Fruit fly (Drosophila melanogaster) whole organism, pupa: ENCODE measurements around the gene BuGZ.

Experiments used
- CG10348 ChIP-seq: fragments of 200-800 bp; sonication (Bioruptor generic); IDR thresholded peaks from 2 replicates; pipeline ENCODE4 v1.3.6; 2022; ENCODE audit warnings: missing biosample characterization, missing genetic modification characterization
- CG12605 ChIP-seq: fragments of 200-800 bp; sonication (Bioruptor generic); IDR thresholded peaks from 2 replicates; pipeline ENCODE4 v1.3.6; 2022; ENCODE audit warnings: missing biosample characterization, missing genetic modification characterization
- CG13204 ChIP-seq: fragments of 200-800 bp; sonication (Bioruptor generic); optimal IDR thresholded peaks from 2 replicates; lab custom pipeline; 2018; ENCODE audit warnings: missing biosample characterization, mild to moderate bottlenecking, missing genetic modification characterization, moderate library complexity
- CG14655 ChIP-seq: fragments of 200-800 bp; sonication (Bioruptor generic); optimal IDR thresholded peaks from 3 replicates; lab custom pipeline; 2017; ENCODE audit warnings: mild to moderate bottlenecking, missing biosample characterization, missing genetic modification reagents, missing genetic modification characterization
- CG15710 ChIP-seq: fragments of 200-800 bp; sonication (Bioruptor generic); optimal IDR thresholded peaks from 2 replicates; lab custom pipeline; 2018; ENCODE audit warnings: missing biosample characterization, mild to moderate bottlenecking, missing genetic modification characterization, moderate library complexity
- CG17806 ChIP-seq: fragments of 200-800 bp; sonication (Bioruptor generic); optimal IDR thresholded peaks from 2 replicates; lab custom pipeline; 2018; ENCODE audit warnings: missing biosample characterization, mild to moderate bottlenecking, missing genetic modification characterization, moderate library complexity
- CG32121 ChIP-seq: fragments of 200-800 bp; sonication (Bioruptor generic); IDR thresholded peaks from 2 replicates; pipeline ENCODE4 v1.3.6; 2022; ENCODE audit warnings: missing biosample characterization, missing genetic modification characterization
- CG34367 ChIP-seq: fragments of 200-800 bp; sonication (Bioruptor generic); optimal IDR thresholded peaks from 2 replicates; lab custom pipeline; 2018; ENCODE audit warnings: missing biosample characterization, mild to moderate bottlenecking, missing genetic modification characterization
- CG4496 ChIP-seq: fragments of 200-800 bp; sonication (Bioruptor generic); IDR thresholded peaks from 3 replicates; pipeline ENCODE4 v1.3.6; 2022; ENCODE audit warnings: missing biosample characterization, missing genetic modification characterization
- CG8159 ChIP-seq: fragments of 200-800 bp; sonication (Bioruptor generic); optimal IDR thresholded peaks from 3 replicates; lab custom pipeline; 2018; ENCODE audit warnings: missing biosample characterization, mild to moderate bottlenecking, missing genetic modification characterization, moderate library complexity
- CG8301 ChIP-seq: fragments of 200-800 bp; sonication (Bioruptor generic); optimal IDR thresholded peaks from 2 replicates; lab custom pipeline; 2018; ENCODE audit warnings: missing biosample characterization, mild to moderate bottlenecking, missing genetic modification characterization
- CG9948 ChIP-seq: fragments of 200-800 bp; sonication (Bioruptor generic); optimal IDR thresholded peaks from 2 replicates; lab custom pipeline; 2018; ENCODE audit warnings: missing biosample characterization, mild to moderate bottlenecking, missing genetic modification characterization, moderate library complexity
- D1 ChIP-seq: fragments of 200-800 bp; sonication (Bioruptor generic); optimal IDR thresholded peaks from 2 replicates; lab custom pipeline; 2018; ENCODE audit warnings: missing biosample characterization, mild to moderate bottlenecking, missing genetic modification characterization, moderate library complexity
- EcR ChIP-seq: fragments of 200-800 bp; sonication (Bioruptor generic); optimal IDR thresholded peaks from 3 replicates; lab custom pipeline; 2019; ENCODE audit warnings: missing biosample characterization, missing genetic modification characterization, mild to moderate bottlenecking, moderate library complexity, missing genetic modification reagents
- Ets98B ChIP-seq: fragments of 200-800 bp; sonication (Bioruptor generic); IDR thresholded peaks from 2 replicates; pipeline ENCODE4 v1.3.6; 2022; ENCODE audit warnings: missing biosample characterization, missing genetic modification characterization
- Pif1A ChIP-seq: fragments of 200-800 bp; sonication (Bioruptor generic); optimal IDR thresholded peaks from 3 replicates; lab custom pipeline; 2016; ENCODE audit warnings: missing biosample characterization, missing genetic modification characterization
- Pif1B ChIP-seq: fragments of 200-800 bp; sonication (Bioruptor generic); optimal IDR thresholded peaks from 3 replicates; lab custom pipeline; 2016; ENCODE audit warnings: missing biosample characterization, missing genetic modification characterization
- Snoo ChIP-seq: fragments of 200-800 bp; sonication (Bioruptor generic); optimal IDR thresholded peaks from 3 replicates; lab custom pipeline; 2017; ENCODE audit warnings: missing biosample characterization, mild to moderate bottlenecking, missing genetic modification characterization, inconsistent platforms
- fd96Ca ChIP-seq: fragments of 200-800 bp; sonication (Bioruptor generic); IDR thresholded peaks from 3 replicates; pipeline ENCODE4 v1.3.6; 2022; ENCODE audit warnings: missing biosample characterization, missing genetic modification characterization
- gl ChIP-seq: fragments of 200-800 bp; sonication (Bioruptor generic); optimal IDR thresholded peaks from 2 replicates; lab custom pipeline; 2018; ENCODE audit warnings: missing biosample characterization, mild to moderate bottlenecking, missing genetic modification characterization
- rn ChIP-seq: fragments of 200-800 bp; sonication (Bioruptor generic); IDR thresholded peaks from 2 replicates; pipeline ENCODE4 v1.3.6; 2022; ENCODE audit warnings: missing biosample characterization, missing genetic modification characterization

BuGZ gene

DNA sequence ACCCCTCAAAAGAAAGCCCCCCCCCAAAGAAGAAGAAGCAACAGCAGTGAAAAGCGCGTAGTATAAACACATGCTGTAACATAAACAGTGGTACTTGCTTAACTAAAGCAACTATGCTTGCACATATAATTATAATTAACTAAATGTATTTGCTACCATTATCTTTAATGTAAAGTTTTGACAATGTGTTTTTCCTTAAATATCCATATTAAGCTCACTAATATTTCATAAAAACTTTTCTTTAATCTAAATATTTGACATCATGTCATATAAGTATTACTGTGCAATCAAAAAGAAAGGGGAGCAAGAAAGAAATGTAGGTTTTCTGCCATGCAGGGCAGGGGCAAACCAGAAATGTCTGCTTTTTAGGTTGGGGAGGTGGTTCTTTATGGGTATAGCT, 26.4 kb upstream of the BuGZ start:
- TF ChIP-seq CG10348 (no peak), Pif1A (GFP tag; lab: Kevin White, UChicago) (no peak), fd96Ca (GFP tag; lab: Robert Waterston, UW) (no peak), EcR (no peak), CG32121 (GFP tag; lab: Robert Waterston, UW) (peak; percentile 63), D1 (tag; lab: Kevin White, UChicago) (no peak), CG4496 (GFP tag; lab: Robert Waterston, UW) (no peak)

- peak; percentile 37; the same call in 1 of the 2 replicates for TF ChIP-seq Ets98B (GFP tag; lab: Robert Waterston, UW)
- peak; percentile 54 for TF ChIP-seq CG32121 (GFP tag; lab: Robert Waterston, UW)
- TF ChIP-seq CG10348: no peak
- TF ChIP-seq gl: no peak
- peak; percentile 40 for TF ChIP-seq CG8301 (tag; lab: Kevin White, UChicago)
- TF ChIP-seq CG15710 (tag; lab: Kevin White, UChicago): no peak
- 0 out of 2 replicates have a peak, but pooled peaks have one; percentile 4 for TF ChIP-seq rn (GFP tag; lab: Robert Waterston, UW)
- no peak for TF ChIP-seq Pif1B (GFP tag; lab: Kevin White, UChicago)
- no peak for TF ChIP-seq Pif1A (GFP tag; lab: Kevin White, UChicago)
- 0 out of 3 replicates have a peak, but pooled peaks have one; percentile 43 for TF ChIP-seq CG4496 (GFP tag; lab: Robert Waterston, UW)
- no peak for TF ChIP-seq CG8159 (tag; lab: Kevin White, UChicago)
- TF ChIP-seq CG14655: peak; percentile 46
- TF ChIP-seq CG17806 (tag; lab: Kevin White, UChicago): no peak
- no peak for TF ChIP-seq fd96Ca (GFP tag; lab: Robert Waterston, UW)
- no peak for TF ChIP-seq Snoo (tag; lab: Kevin White, UChicago)
- no peak for TF ChIP-seq D1 (tag; lab: Kevin White, UChicago)
- TF ChIP-seq, all 21 proteins: peak for 6
Measured at dm6 chr2L:16718446-16719173, 24.6 kb upstream of the BuGZ start.

DNA sequence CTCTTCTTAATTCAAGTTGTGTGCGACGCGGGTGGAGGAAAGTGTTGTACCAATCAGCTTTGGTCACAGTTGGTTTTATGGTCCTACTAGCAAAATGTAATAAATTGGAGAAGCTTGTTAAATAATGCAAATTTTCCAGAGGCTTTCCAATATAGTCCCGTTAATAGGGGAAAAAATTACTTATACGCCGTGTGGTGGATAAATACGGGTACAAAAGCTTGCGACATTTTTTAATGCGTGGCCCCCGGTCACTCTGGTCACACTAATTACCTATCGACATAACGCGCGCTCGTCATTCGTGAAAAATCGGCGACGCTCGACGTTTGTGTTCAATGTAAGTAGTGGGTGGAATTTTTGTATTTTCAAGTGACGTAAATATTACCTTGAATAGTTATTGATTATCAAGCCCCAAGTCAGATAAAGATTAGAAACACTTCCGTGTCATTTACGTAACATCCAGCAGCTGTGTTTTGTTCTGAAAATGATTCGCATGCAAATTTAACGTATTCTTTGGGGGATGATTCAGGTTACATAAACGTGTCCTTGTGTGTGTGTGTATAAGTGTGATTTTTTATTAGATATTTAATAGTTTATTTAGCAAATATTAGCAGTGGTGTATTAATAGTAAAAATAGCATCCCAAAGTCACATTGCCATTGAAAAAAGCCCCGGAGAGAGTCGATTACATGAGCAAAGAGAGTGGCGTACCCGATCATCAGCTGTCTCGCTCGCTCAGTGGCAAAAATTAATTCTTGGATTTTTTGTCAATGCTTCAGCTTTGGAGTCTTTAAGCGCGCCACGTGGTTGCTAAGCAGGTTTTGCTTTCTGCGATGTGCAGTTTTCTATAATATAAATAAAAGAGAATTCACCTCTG, 23.3 kb upstream of the BuGZ start, which contains the start of gene Cyt-c-p:
Gene Cyt-c-p (plus strand): TSS at position 290 of the 873 bp plus-strand sequence.
- no peak for TF ChIP-seq Ets98B (GFP tag; lab: Robert Waterston, UW)
- TF ChIP-seq CG8301 (tag; lab: Kevin White, UChicago): no peak
- TF ChIP-seq CG17806 (tag; lab: Kevin White, UChicago): no peak
- no peak for TF ChIP-seq CG13204 (GFP tag; lab: Kevin White, UChicago)
- no peak for TF ChIP-seq CG8159 (tag; lab: Kevin White, UChicago)

dm6 chr2L:16720707-16721700, 22.2 kb upstream of the BuGZ start:
- TF ChIP-seq Snoo (tag; lab: Kevin White, UChicago): peak; percentile 87
- TF ChIP-seq CG4496 (GFP tag; lab: Robert Waterston, UW): peak; percentile 98
- TF ChIP-seq CG15710 (tag; lab: Kevin White, UChicago): peak; percentile 90
- peak; percentile 96 for TF ChIP-seq CG17806 (tag; lab: Kevin White, UChicago)
- peak; percentile 92 for TF ChIP-seq CG12605 (GFP tag; lab: Robert Waterston, UW)
- TF ChIP-seq rn (GFP tag; lab: Robert Waterston, UW): peak; percentile 94
- peak; percentile 79 for TF ChIP-seq CG10348
- peak; percentile 83 for TF ChIP-seq gl
- TF ChIP-seq Pif1B (GFP tag; lab: Kevin White, UChicago): peak; percentile 93
- TF ChIP-seq Pif1A (GFP tag; lab: Kevin White, UChicago): peak; percentile 96
- TF ChIP-seq EcR: peak; percentile 84
- TF ChIP-seq CG32121 (GFP tag; lab: Robert Waterston, UW): peak; percentile 97
- TF ChIP-seq CG34367: peak; percentile 89
- peak; percentile 96 for TF ChIP-seq Ets98B (GFP tag; lab: Robert Waterston, UW)
- peak; percentile 69 for TF ChIP-seq D1 (tag; lab: Kevin White, UChicago)
- peak; percentile 84 for TF ChIP-seq fd96Ca (GFP tag; lab: Robert Waterston, UW)
- TF ChIP-seq CG8159 (tag; lab: Kevin White, UChicago): peak; percentile 96
- TF ChIP-seq CG14655: peak; percentile 94
- TF ChIP-seq CG13204 (GFP tag; lab: Kevin White, UChicago): no peak
- peak; percentile 94 for TF ChIP-seq CG9948 (tag; lab: Kevin White, UChicago)
- peak; percentile 93 for TF ChIP-seq CG8301 (tag; lab: Kevin White, UChicago)
